Fruit fly (Drosophila melanogaster): ENCODE results near the gene Bka.

DNA sequence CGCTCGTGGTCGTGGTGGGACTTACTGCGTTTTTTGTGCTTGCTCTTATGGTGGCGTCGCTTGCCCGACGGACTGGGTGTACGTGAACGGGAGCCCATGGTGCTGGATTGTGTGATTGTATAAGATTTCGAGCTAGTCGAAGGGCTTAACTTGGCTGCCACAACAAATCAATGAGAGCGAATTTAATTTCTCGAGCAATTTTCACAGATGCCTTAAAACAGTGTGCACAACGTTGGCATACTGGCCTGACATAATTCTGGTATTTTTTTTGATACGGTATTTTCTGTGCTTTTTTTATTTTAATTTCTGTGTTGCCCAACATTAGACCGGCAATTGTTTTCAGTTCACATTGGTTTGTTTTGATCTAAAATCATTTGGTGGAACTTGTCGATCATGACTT is 42.8 kb downstream of the Bka start, which contains the start of gene Arglu1:
- TF ChIP-seq unc-4 (GFP tag; IDR thresholded peaks at IDR 0.05; ENCODE audit: partially characterized antibody) (no peak), Ets65A (GFP tag) (no peak), lab (GFP tag; optimal IDR thresholded peaks at IDR 0.05) (peak; percentile 33), CG3995 (GFP tag; optimal IDR thresholded peaks at IDR 0.05) (peak; percentile 1), odd (GFP tag; optimal IDR thresholded peaks at IDR 0.05) (no peak), Max (GFP tag; optimal IDR thresholded peaks at IDR 0.05) (no peak), HHEX (GFP tag; optimal IDR thresholded peaks at IDR 0.05) (no peak), Sox100B (GFP tag; optimal IDR thresholded peaks at IDR 0.05) (no peak), psq (GFP tag; optimal IDR thresholded peaks at IDR 0.05) (no peak), pb (GFP tag; optimal IDR thresholded peaks at IDR 0.05) (no peak)
